Fruit fly (Drosophila melanogaster) S2 (cell line): ENCODE results near the gene Mgstl.

Source experiments
- CG8478 ChIP-seq: fragments of >200 bp; optimal IDR thresholded peaks from 2 replicates; lab custom pipeline; 2018
- CTCF ChIP-seq, 2 experiments: fragments of >200 bp; optimal IDR thresholded peaks; 2 replicates each; lab custom pipeline; 2018

dm6 chrX:21041825-21042224 lies at the start of gene Mgstl:
- TF ChIP-seq CTCF (optimal IDR thresholded peaks at IDR 0.05; lab: Kevin White, UChicago) (no peak), CG8478 (no peak)
